Worm (Caenorhabditis elegans) whole organism, L3 larva: ENCODE data around the gene F22H10.1.

Source experiments
- ZK546.5 ChIP-seq: sonication (generic microtip); optimal IDR thresholded peaks from 2 replicates; lab custom pipeline; 2017; ENCODE audit warnings: missing biosample characterization, missing genetic modification characterization
- ama-1 ChIP-seq: fragments of 150-350 bp; optimal IDR thresholded peaks from 2 replicates; lab custom pipeline; 2018
- ceh-82 ChIP-seq: fragments of 150-350 bp; optimal IDR thresholded peaks from 2 replicates; lab custom pipeline; 2014; ENCODE audit warnings: missing biosample characterization, missing genetic modification characterization
- elt-1 ChIP-seq: fragments of 150-350 bp; optimal IDR thresholded peaks from 2 replicates; lab custom pipeline; 2014; ENCODE audit warnings: missing biosample characterization, missing genetic modification characterization
- fos-1 ChIP-seq: fragments of 150-350 bp; optimal IDR thresholded peaks from 2 replicates; lab custom pipeline; 2014; ENCODE audit warnings: missing biosample characterization, missing genetic modification characterization
- jun-1 ChIP-seq: fragments of 150-350 bp; optimal IDR thresholded peaks from 2 replicates; lab custom pipeline; 2014; ENCODE audit warnings: missing biosample characterization, missing genetic modification reagents, missing genetic modification characterization
- lin-15B ChIP-seq: fragments of 150-350 bp; optimal IDR thresholded peaks from 2 replicates; lab custom pipeline; 2014; ENCODE audit warnings: missing biosample characterization, missing genetic modification characterization
- lin-39 ChIP-seq: fragments of 150-350 bp; optimal IDR thresholded peaks from 2 replicates; lab custom pipeline; 2018; ENCODE audit warnings: missing biosample characterization, missing genetic modification reagents, missing genetic modification characterization
- nfya-1 ChIP-seq: sonication (generic microtip); optimal IDR thresholded peaks from 2 replicates; lab custom pipeline; 2017; ENCODE audit warnings: missing genetic modification characterization, mild to moderate bottlenecking, missing compliant biosample characterization, antibody characterized with exemption, moderate library complexity; ENCODE audit not compliant: insufficient read depth
- nhr-12 ChIP-seq: fragments of 150-350 bp; optimal IDR thresholded peaks from 2 replicates; lab custom pipeline; 2014; ENCODE audit warnings: missing biosample characterization, missing genetic modification characterization
- nhr-237 ChIP-seq: fragments of 150-350 bp; optimal IDR thresholded peaks from 2 replicates; lab custom pipeline; 2014; ENCODE audit warnings: missing biosample characterization, missing genetic modification characterization
- nhr-77 ChIP-seq: fragments of 150-350 bp; optimal IDR thresholded peaks from 2 replicates; lab custom pipeline; 2014; ENCODE audit warnings: missing biosample characterization, missing genetic modification characterization
- unc-39 ChIP-seq: sonication (generic microtip); optimal IDR thresholded peaks from 4 replicates; lab custom pipeline; 2017; ENCODE audit warnings: missing biosample characterization, missing genetic modification characterization
- zag-1 ChIP-seq: fragments of 150-350 bp; optimal IDR thresholded peaks from 2 replicates; lab custom pipeline; 2014; ENCODE audit warnings: missing biosample characterization, missing genetic modification characterization

DNA sequence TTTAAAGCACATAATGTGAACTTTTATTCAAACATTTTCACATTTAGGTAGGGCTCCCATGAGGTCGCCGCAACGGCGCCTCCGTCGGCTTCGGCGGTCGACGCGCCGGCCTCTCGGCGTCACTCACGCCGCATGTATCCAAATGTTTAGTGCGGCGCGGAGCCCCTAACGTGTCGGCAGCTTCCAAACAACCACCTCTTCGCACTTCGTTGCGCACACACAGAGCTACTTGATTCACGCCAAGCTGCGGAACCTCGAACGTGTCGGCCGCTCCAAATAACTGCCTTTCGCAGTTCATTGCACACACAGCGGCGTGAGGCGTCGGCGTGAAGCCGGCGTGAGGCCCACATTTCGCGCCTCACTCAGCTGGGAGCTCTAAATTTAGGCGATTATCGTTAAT is 11.2 kb upstream of the F22H10.1 start, which contains the start of gene F22H10.6:
- TF ChIP-seq lin-15B (tag; lab: Kevin White, UChicago) (no peak), nfya-1 (no peak), ZK546.5 (tag; lab: Kevin White, UChicago) (no peak), fos-1 (tag; lab: Kevin White, UChicago) (no peak), elt-1 (tag; lab: Kevin White, UChicago) (no peak), nhr-77 (tag; lab: Kevin White, UChicago) (no peak), lin-39 (tag; lab: Kevin White, UChicago) (no peak), ama-1 (lab: Kevin White, UChicago) (no peak), zag-1 (tag; lab: Kevin White, UChicago) (no peak), ceh-82 (tag; lab: Kevin White, UChicago) (no peak), nhr-237 (tag; lab: Kevin White, UChicago) (no peak), nhr-12 (no peak), unc-39 (tag; lab: Kevin White, UChicago) (no peak), jun-1 (no peak)
